Fruit fly (Drosophila melanogaster) S2 (cell line): Measurements from ENCODE around the gene CG11755.

Source experiments
- CG8478 ChIP-seq: fragments of >200 bp; optimal IDR thresholded peaks from 2 replicates; lab custom pipeline; 2018
- CTCF ChIP-seq, 2 experiments: fragments of >200 bp; optimal IDR thresholded peaks; 2 replicates each; lab custom pipeline; 2018

DNA sequence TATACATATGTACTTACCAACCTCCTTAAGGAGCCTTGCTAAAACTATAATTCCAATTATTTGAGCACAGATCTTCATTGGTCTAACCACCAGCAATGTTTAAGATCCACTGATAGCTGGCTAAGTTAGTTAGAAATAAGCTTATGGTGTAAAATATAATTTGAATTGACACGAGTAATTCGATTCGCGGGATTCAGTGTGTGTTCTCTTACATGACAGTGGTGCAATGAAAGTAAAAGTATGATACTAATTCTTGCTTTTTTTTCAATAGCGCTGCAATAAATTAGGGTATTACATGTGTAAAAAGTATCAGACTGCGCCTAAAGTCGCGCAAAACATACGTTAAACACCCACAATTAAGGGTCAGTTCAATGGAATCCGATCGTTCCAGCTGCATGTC is 3.2 kb downstream of the CG11755 start, which contains the start of gene CG33325:
- no peak for TF ChIP-seq CG8478
- no peak for TF ChIP-seq CTCF (optimal IDR thresholded peaks at IDR 0.05; lab: Kevin White, UChicago)
